Worm (Caenorhabditis elegans) whole organism, L4 larva: ENCODE data around the gene dpm-1.
A peak's percentile ranks its signal among the peaks of the same experiment; 100 is the strongest.

ENCODE experiments used
- F10B5.3 ChIP-seq: sonication (generic microtip); optimal IDR thresholded peaks from 2 replicates; lab custom pipeline; 2016; ENCODE audit warnings: mild to moderate bottlenecking, missing genetic modification characterization, missing compliant biosample characterization
- F26F4.8 ChIP-seq: fragments of 200-800 bp; sonication (Bioruptor generic); conservative IDR thresholded peaks from 2 replicates; pipeline ENCODE4 v1.3.6; 2022; ENCODE audit warnings: missing genetic modification characterization, missing compliant biosample characterization
- F37D6.2 ChIP-seq: sonication (generic microtip); optimal IDR thresholded peaks from 2 replicates; lab custom pipeline; 2016; ENCODE audit warnings: mild to moderate bottlenecking, missing genetic modification characterization, missing compliant biosample characterization
- Y5F2A.4 ChIP-seq: fragments of 200-800 bp; sonication (Bioruptor generic); optimal IDR thresholded peaks from 2 replicates; lab custom pipeline; 2018; ENCODE audit warnings: mild to moderate bottlenecking, missing genetic modification characterization, missing compliant biosample characterization
- ZK546.5 ChIP-seq, 2 experiments: sonication (generic microtip); optimal IDR thresholded peaks; 2 replicates each; lab custom pipeline; 2017; ENCODE audit warnings: missing biosample characterization in 2 of 2, missing genetic modification characterization in 2 of 2
- arid-1 ChIP-seq: fragments of 200-800 bp; sonication (Bioruptor generic); conservative IDR thresholded peaks from 2 replicates; pipeline ENCODE4 v1.3.6; 2022; ENCODE audit warnings: missing genetic modification reagents, missing genetic modification characterization, missing compliant biosample characterization
- ceh-20 ChIP-seq: fragments of 200-800 bp; sonication (Bioruptor generic); IDR thresholded peaks from 2 replicates; pipeline ENCODE4 v1.3.6; 2022; ENCODE audit warnings: missing genetic modification reagents, missing genetic modification characterization, missing compliant biosample characterization
- ceh-32 ChIP-seq: sonication (generic microtip); optimal IDR thresholded peaks from 2 replicates; lab custom pipeline; 2016; ENCODE audit warnings: mild to moderate bottlenecking, missing genetic modification characterization, missing compliant biosample characterization; ENCODE audit not compliant: poor library complexity
- cey-2 ChIP-seq: sonication (generic microtip); optimal IDR thresholded peaks from 3 replicates; lab custom pipeline; 2017; ENCODE audit warnings: missing genetic modification characterization, mild to moderate bottlenecking, missing compliant biosample characterization, antibody characterized with exemption, borderline replicate concordance; ENCODE audit not compliant: insufficient read depth
- daf-12 ChIP-seq: fragments of 150-350 bp; optimal IDR thresholded peaks from 2 replicates; lab custom pipeline; 2014; ENCODE audit warnings: missing biosample characterization, missing genetic modification reagents, missing genetic modification characterization
- daf-16 ChIP-seq, 3 experiments: sonication (generic microtip); optimal IDR thresholded peaks; 2 replicates each; lab custom pipeline; 2016 to 2017; ENCODE audit warnings: missing genetic modification characterization in 3 of 3, missing genetic modification reagents in 3 of 3, mild to moderate bottlenecking in 2 of 3, missing compliant biosample characterization in 2 of 3, missing biosample characterization in 1 of 3, moderate library complexity in 1 of 3
- daf-8 ChIP-seq: fragments of 200-800 bp; sonication (Bioruptor generic); IDR thresholded peaks from 2 replicates; pipeline ENCODE4 v1.3.6; 2022; ENCODE audit warnings: missing genetic modification characterization, missing compliant biosample characterization
- dpl-1 ChIP-seq: fragments of 150-350 bp; optimal IDR thresholded peaks from 2 replicates; lab custom pipeline; 2014; ENCODE audit warnings: missing biosample characterization, missing genetic modification reagents, missing genetic modification characterization
- duxl-1 ChIP-seq: sonication (generic microtip); optimal IDR thresholded peaks from 2 replicates; lab custom pipeline; 2016; ENCODE audit warnings: mild to moderate bottlenecking, missing genetic modification characterization, moderate library complexity, missing compliant biosample characterization; ENCODE audit not compliant: poor library complexity
- fkh-10 ChIP-seq: fragments of 150-350 bp; optimal IDR thresholded peaks from 2 replicates; lab custom pipeline; 2014; ENCODE audit warnings: missing biosample characterization, missing genetic modification reagents, missing genetic modification characterization
- hif-1 ChIP-seq, 2 experiments: sonication (generic microtip); optimal IDR thresholded peaks; 2 replicates each; lab custom pipeline; 2016 to 2017; ENCODE audit warnings: missing compliant biosample characterization in 2 of 2, missing genetic modification characterization in 2 of 2, missing genetic modification reagents in 2 of 2, missing genotype in 2 of 2, mild to moderate bottlenecking in 1 of 2
- hlh-11 ChIP-seq: fragments of 200-800 bp; sonication (Bioruptor generic); optimal IDR thresholded peaks from 2 replicates; lab custom pipeline; 2018; ENCODE audit warnings: mild to moderate bottlenecking, missing genetic modification characterization, missing compliant biosample characterization
- jun-1 ChIP-seq: fragments of 150-350 bp; optimal IDR thresholded peaks from 2 replicates; lab custom pipeline; 2014; ENCODE audit warnings: missing biosample characterization, missing genetic modification reagents, missing genetic modification characterization
- lin-1 ChIP-seq: fragments of 200-800 bp; sonication (Bioruptor generic); IDR thresholded peaks from 2 replicates; pipeline ENCODE4 v1.3.6; 2022; ENCODE audit warnings: missing genetic modification reagents, missing genetic modification characterization, missing compliant biosample characterization
- lin-15B ChIP-seq: fragments of 150-350 bp; sonication (generic microtip); optimal IDR thresholded peaks from 3 replicates; lab custom pipeline; 2014; ENCODE audit warnings: missing biosample characterization, missing genetic modification characterization
- lin-29 ChIP-seq: fragments of 200-800 bp; sonication (Bioruptor generic); IDR thresholded peaks from 2 replicates; pipeline ENCODE4 v1.3.6; 2022; ENCODE audit warnings: missing genetic modification reagents, missing genetic modification characterization, missing compliant biosample characterization
- lin-38 ChIP-seq: fragments of 200-800 bp; sonication (Bioruptor generic); IDR thresholded peaks from 2 replicates; pipeline ENCODE4 v1.3.6; 2022; ENCODE audit warnings: missing genetic modification reagents, missing genetic modification characterization, missing compliant biosample characterization
- mdt-29 ChIP-seq: fragments of 200-800 bp; sonication (Bioruptor generic); IDR thresholded peaks from 2 replicates; pipeline ENCODE4 v1.3.6; 2022; ENCODE audit warnings: missing genetic modification reagents, missing genetic modification characterization, missing compliant biosample characterization
- mep-1 ChIP-seq: fragments of 150-350 bp; sonication (generic microtip); optimal IDR thresholded peaks from 3 replicates; lab custom pipeline; 2014; ENCODE audit warnings: missing biosample characterization, missing genetic modification characterization
- mes-2 ChIP-seq: sonication (generic microtip); optimal IDR thresholded peaks from 2 replicates; lab custom pipeline; 2016; ENCODE audit warnings: missing genotype, mild to moderate bottlenecking, missing genetic modification characterization, missing compliant biosample characterization; ENCODE audit not compliant: poor library complexity, severe bottlenecking
- nhr-10 ChIP-seq: fragments of 150-350 bp; optimal IDR thresholded peaks from 2 replicates; lab custom pipeline; 2014; ENCODE audit warnings: missing biosample characterization, missing genetic modification characterization
- nhr-102 ChIP-seq: sonication (generic microtip); optimal IDR thresholded peaks from 2 replicates; lab custom pipeline; 2016; ENCODE audit warnings: mild to moderate bottlenecking, missing genetic modification characterization, moderate library complexity, missing compliant biosample characterization
- nhr-11 ChIP-seq: fragments of 150-350 bp; optimal IDR thresholded peaks from 2 replicates; lab custom pipeline; 2014; ENCODE audit warnings: missing biosample characterization, missing genetic modification characterization
- nhr-28 ChIP-seq: fragments of 150-350 bp; optimal IDR thresholded peaks from 2 replicates; lab custom pipeline; 2014; ENCODE audit warnings: missing biosample characterization, missing genetic modification characterization
- nhr-42 ChIP-seq: fragments of 200-800 bp; sonication (Bioruptor generic); IDR thresholded peaks from 2 replicates; pipeline ENCODE4 v1.3.6; 2022; ENCODE audit warnings: missing genetic modification characterization, missing compliant biosample characterization
- nhr-76 ChIP-seq: fragments of 150-350 bp; optimal IDR thresholded peaks from 2 replicates; lab custom pipeline; 2014; ENCODE audit warnings: missing biosample characterization, missing genetic modification characterization
- php-3 ChIP-seq: fragments of 200-800 bp; sonication (Bioruptor generic); IDR thresholded peaks from 2 replicates; pipeline ENCODE4 v1.3.6; 2022; ENCODE audit warnings: missing genetic modification reagents, missing genetic modification characterization, missing compliant biosample characterization
- pqm-1 ChIP-seq: sonication (generic microtip); optimal IDR thresholded peaks from 2 replicates; lab custom pipeline; 2017; ENCODE audit warnings: missing biosample characterization, missing genetic modification characterization
- saeg-2 ChIP-seq: fragments of 200-800 bp; sonication (Bioruptor generic); IDR thresholded peaks from 2 replicates; pipeline ENCODE4 v1.3.6; 2022; ENCODE audit warnings: missing genetic modification reagents, missing genetic modification characterization, missing compliant biosample characterization
- snpc-1.2 ChIP-seq: fragments of 200-800 bp; sonication (Bioruptor generic); IDR thresholded peaks from 2 replicates; pipeline ENCODE4 v1.3.6; 2022; ENCODE audit warnings: missing genetic modification reagents, missing genetic modification characterization, missing compliant biosample characterization
- tag-97 ChIP-seq: fragments of 200-800 bp; sonication (Bioruptor generic); IDR thresholded peaks from 2 replicates; pipeline ENCODE4 v1.3.6; 2022; ENCODE audit warnings: missing genetic modification characterization, missing compliant biosample characterization
- unc-130 ChIP-seq: sonication (generic microtip); optimal IDR thresholded peaks from 2 replicates; lab custom pipeline; 2016; ENCODE audit warnings: missing genetic modification reagents, missing genetic modification characterization, missing compliant biosample characterization
- unc-62 ChIP-seq, 3 experiments: fragments of 150-350 bp in 1 of 3; sonication (generic microtip); optimal IDR thresholded peaks in 2 of 3; peaks in 1 of 3; 1 replicate in 1 of 3; 2 replicates in 2 of 3; lab custom pipeline; 2014 to 2017; ENCODE audit warnings: missing biosample characterization in 3 of 3, missing genetic modification characterization in 3 of 3, missing genetic modification reagents in 3 of 3, missing genotype in 1 of 3
- zag-1 ChIP-seq: fragments of 150-350 bp; optimal IDR thresholded peaks from 2 replicates; lab custom pipeline; 2014; ENCODE audit warnings: missing biosample characterization, missing genetic modification characterization
- zfp-3 ChIP-seq: fragments of 200-800 bp; sonication (Bioruptor generic); conservative IDR thresholded peaks from 2 replicates; pipeline ENCODE4 v1.3.6; 2022; ENCODE audit warnings: missing genetic modification reagents, missing genetic modification characterization, missing compliant biosample characterization
- zip-11 ChIP-seq: fragments of 200-800 bp; sonication (Bioruptor generic); IDR thresholded peaks from 2 replicates; pipeline ENCODE4 v1.3.6; 2022; ENCODE audit warnings: missing genetic modification characterization, missing compliant biosample characterization
- ztf-7 ChIP-seq: fragments of 150-350 bp; optimal IDR thresholded peaks from 2 replicates; lab custom pipeline; 2014; ENCODE audit warnings: missing biosample characterization, missing genetic modification characterization

dpm-1 gene

ce11 chrIV:410420-410891 lies 35.0 kb upstream of the dpm-1 start, which contains the start of gene T07A9.12 (continued):
- TF ChIP-seq ceh-32 (tag; lab: Kevin White, UChicago): no peak
- peak; percentile 68 for TF ChIP-seq dpl-1 (GFP tag; lab: Kevin White, UChicago)
- TF ChIP-seq daf-16 (GFP tag; optimal IDR thresholded peaks at IDR 0.05; lab: Kevin White, UChicago): no peak
- peak; percentile 42 for TF ChIP-seq daf-16 (tag; optimal IDR thresholded peaks at IDR 0.05; lab: Kevin White, UChicago)
- peak in 1 of 2 experiments; percentile 9 for TF ChIP-seq unc-62 (GFP tag; optimal IDR thresholded peaks at IDR 0.05 in 1 of 2; lab: Kevin White, UChicago)
- no peak for TF ChIP-seq unc-62 (tag; optimal IDR thresholded peaks at IDR 0.05; lab: Kevin White, UChicago)
- peak; percentile 42 for TF ChIP-seq pqm-1 (tag; lab: Kevin White, UChicago)
- peak; percentile 4 for TF ChIP-seq nhr-102 (tag; lab: Kevin White, UChicago)
- TF ChIP-seq snpc-1.2 (GFP tag; lab: Robert Waterston, UW): no peak
- TF ChIP-seq daf-12 (tag; lab: Kevin White, UChicago): no peak
- no peak for TF ChIP-seq zag-1 (tag; lab: Kevin White, UChicago)
- TF ChIP-seq arid-1 (GFP tag; lab: Robert Waterston, UW): no peak
- TF ChIP-seq daf-8 (GFP tag; lab: Robert Waterston, UW): no peak
- no peak for TF ChIP-seq Y5F2A.4 (GFP tag; lab: Kevin White, UChicago)
- TF ChIP-seq lin-38 (GFP tag; lab: Robert Waterston, UW): peak; percentile 57
- TF ChIP-seq nhr-10: no peak
- TF ChIP-seq fkh-10 (GFP tag; lab: Kevin White, UChicago): peak; percentile 58
- TF ChIP-seq mep-1 (tag; lab: Kevin White, UChicago): peak; percentile 83
- no peak for TF ChIP-seq lin-29 (GFP tag; lab: Robert Waterston, UW)
- TF ChIP-seq zip-11 (GFP tag; lab: Robert Waterston, UW): no peak
- no peak for TF ChIP-seq nhr-42 (GFP tag; lab: Robert Waterston, UW)
- TF ChIP-seq nhr-76 (tag; lab: Kevin White, UChicago): no peak
- peak; percentile 12 for TF ChIP-seq F37D6.2 (tag; lab: Kevin White, UChicago)
- TF ChIP-seq ceh-20: no peak
- no peak for TF ChIP-seq cey-2 (tag; lab: Kevin White, UChicago)
- TF ChIP-seq mes-2 (tag; lab: Kevin White, UChicago): peak; percentile 87
- TF ChIP-seq unc-130 (GFP tag; lab: Kevin White, UChicago): peak; percentile 3
- 0 out of 2 replicates have a peak, but pooled peaks have one; percentile 11 for TF ChIP-seq lin-1
- TF ChIP-seq F26F4.8: no peak
- TF ChIP-seq saeg-2: no peak
- peak; percentile 80 for TF ChIP-seq hlh-11
- no peak for TF ChIP-seq tag-97 (GFP tag; lab: Robert Waterston, UW)
- no peak for TF ChIP-seq ZK546.5 (tag; optimal IDR thresholded peaks at IDR 0.05; lab: Kevin White, UChicago)
- peak in 1 of 2 experiments; percentile 78 for TF ChIP-seq hif-1 (tag; optimal IDR thresholded peaks at IDR 0.05; lab: Kevin White, UChicago)
- TF ChIP-seq jun-1 (tag; lab: Kevin White, UChicago): no peak
- TF ChIP-seq ztf-7 (tag; lab: Kevin White, UChicago): peak; percentile 63
- TF ChIP-seq mdt-29 (GFP tag; lab: Robert Waterston, UW): no peak
- no peak for TF ChIP-seq zfp-3 (GFP tag; lab: Robert Waterston, UW)
- TF ChIP-seq duxl-1: peak; percentile 55
- TF ChIP-seq lin-15B (tag; lab: Kevin White, UChicago): no peak
- TF ChIP-seq nhr-28 (tag; lab: Kevin White, UChicago): peak; percentile 79
- TF ChIP-seq F10B5.3 (tag; lab: Kevin White, UChicago): no peak
- TF ChIP-seq nhr-11: peak; percentile 73
- TF ChIP-seq php-3 (GFP tag; lab: Robert Waterston, UW): no peak
